Worm (Caenorhabditis elegans) whole organism, mixed stage, embryonic: Measurements from ENCODE around the gene F45G2.9.

Source experiments
- blmp-1 ChIP-seq: fragments of 150-350 bp; optimal IDR thresholded peaks from 2 replicates; lab custom pipeline; 2014; ENCODE audit warnings: missing biosample characterization, missing genetic modification characterization
- mab-5 ChIP-seq: fragments of 150-350 bp; optimal IDR thresholded peaks from 2 replicates; lab custom pipeline; 2014; ENCODE audit warnings: missing biosample characterization, missing genetic modification characterization
- mep-1 ChIP-seq: fragments of 150-350 bp; optimal IDR thresholded peaks from 2 replicates; lab custom pipeline; 2017; ENCODE audit warnings: missing biosample characterization, missing genetic modification reagents, missing genetic modification characterization, inconsistent platforms
- nhr-28 ChIP-seq: fragments of 150-350 bp; optimal IDR thresholded peaks from 2 replicates; lab custom pipeline; 2014; ENCODE audit warnings: missing biosample characterization, missing genetic modification characterization
- pha-4 ChIP-seq: fragments of 150-350 bp; optimal IDR thresholded peaks from 2 replicates; lab custom pipeline; 2018; ENCODE audit warnings: missing biosample characterization, missing genetic modification reagents, missing genetic modification characterization
- snpc-4 ChIP-seq: fragments of 150-350 bp; optimal IDR thresholded peaks from 2 replicates; lab custom pipeline; 2014; ENCODE audit warnings: missing biosample characterization, missing genetic modification characterization

DNA sequence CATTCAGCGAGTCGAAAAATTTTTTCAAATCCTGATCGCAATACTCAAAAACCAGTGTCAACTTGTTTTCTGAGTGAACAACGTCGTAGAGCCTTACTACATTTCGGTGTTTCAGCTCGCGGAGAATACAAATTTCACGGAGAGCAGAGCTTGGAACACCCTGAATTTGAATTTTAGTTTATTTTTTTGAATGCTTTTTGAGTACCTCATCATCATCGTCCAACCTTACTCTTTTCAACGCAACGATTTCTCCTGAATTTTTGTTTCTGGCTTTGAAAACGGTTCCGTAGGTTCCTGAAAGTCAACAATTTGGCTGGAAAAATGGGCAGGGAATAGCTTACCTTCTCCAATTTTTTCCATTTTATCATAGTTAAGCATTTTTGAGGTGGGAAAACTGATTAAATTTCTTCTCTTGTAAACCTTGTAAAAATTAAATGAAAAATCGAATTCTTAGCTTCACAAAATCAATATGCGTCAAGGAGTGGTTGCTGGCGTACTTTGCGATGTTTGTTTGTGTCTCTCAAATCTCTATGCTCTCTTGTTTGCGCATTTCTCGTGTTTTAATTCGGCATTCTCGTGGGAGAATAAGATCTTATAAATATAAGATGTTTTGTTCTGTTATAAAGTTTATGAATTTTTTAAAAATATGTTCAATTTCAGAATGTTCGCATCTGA is 29.3 kb upstream of the F45G2.9 start, which contains the start of gene cdk-5:
- TF ChIP-seq snpc-4 (tag; lab: Kevin White, UChicago) (no peak), nhr-28 (tag; lab: Kevin White, UChicago) (no peak), pha-4 (peak; percentile 95), mab-5 (tag; lab: Kevin White, UChicago) (no peak), blmp-1 (tag; lab: Kevin White, UChicago) (no peak), mep-1 (peak; percentile 76)
